Worm (Caenorhabditis elegans): ENCODE measurements around the gene rabs-5.

DNA sequence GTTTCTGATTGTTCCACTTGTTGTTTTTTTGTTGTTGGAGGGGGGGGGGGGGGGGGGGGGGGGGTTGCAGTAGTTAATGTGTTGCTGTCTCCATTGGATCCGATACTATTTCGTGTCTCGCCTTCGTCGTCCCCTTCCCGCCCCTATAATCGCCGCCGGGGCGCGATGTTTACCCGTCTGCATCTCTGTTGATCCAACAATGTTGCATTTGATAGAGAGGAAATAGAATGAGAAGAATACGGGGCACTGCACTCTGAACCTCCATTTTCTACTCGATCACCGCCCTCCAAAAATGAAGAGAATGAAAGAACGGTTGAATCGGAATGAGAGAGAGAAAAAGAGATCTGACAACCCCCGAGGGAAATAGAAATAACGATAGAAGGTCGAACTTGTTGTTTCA is 39.7 kb downstream of the rabs-5 start:
- TF ChIP-seq unc-130 (GFP tag; optimal IDR thresholded peaks at IDR 0.05) (no peak), tag-97 (GFP tag; IDR thresholded peaks at IDR 0.05) (no peak)

Measured in whole organism, L4 larva.